Fruit fly (Drosophila melanogaster): Measurements from ENCODE around the gene CG14968.

DNA sequence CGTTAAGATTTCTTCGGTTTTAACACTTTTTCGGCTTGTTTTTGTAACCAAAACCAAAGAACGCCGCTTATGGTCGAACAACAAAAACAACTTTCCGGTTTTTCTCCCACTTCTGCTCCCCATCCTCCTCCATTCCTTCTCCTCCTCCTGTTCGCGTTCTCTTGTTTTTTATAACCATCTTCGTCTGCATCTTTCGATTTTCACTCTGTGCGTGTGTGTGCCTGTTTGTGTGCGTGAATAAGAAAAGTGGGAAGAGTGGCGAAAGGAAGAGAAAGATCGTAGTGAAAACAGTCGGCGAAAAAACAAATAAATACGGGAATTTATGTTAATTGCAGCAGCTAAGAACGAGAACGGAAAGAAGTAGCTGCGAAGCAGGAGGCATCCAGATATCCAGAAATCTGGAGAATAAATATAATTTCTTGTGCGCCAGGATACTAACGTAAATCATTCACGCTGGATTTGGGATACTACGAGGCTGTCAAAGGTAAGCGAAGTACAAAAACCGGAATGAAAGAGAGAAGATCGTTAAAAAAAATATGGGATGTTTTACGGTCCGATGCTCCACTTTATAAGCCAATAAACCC lies 34.5 kb upstream of the CG14968 start:
- no peak for TF ChIP-seq EcR (GFP tag; optimal IDR thresholded peaks at IDR 0.05)
- no peak for TF ChIP-seq psq (optimal IDR thresholded peaks at IDR 0.05)
- TF ChIP-seq usp (GFP tag; optimal IDR thresholded peaks at IDR 0.05): no peak
- TF ChIP-seq pan (optimal IDR thresholded peaks at IDR 0.05): no peak
- TF ChIP-seq CG8478 (optimal IDR thresholded peaks at IDR 0.05): no peak
